Fruit fly (Drosophila melanogaster) whole organism, embryonic: ENCODE results near the gene CG42728.

ENCODE experiments used
- Atf3 ChIP-seq: fragments of 200-800 bp; sonication (Bioruptor generic); optimal IDR thresholded peaks from 3 replicates; lab custom pipeline; 2016; ENCODE audit warnings: missing biosample characterization, missing genetic modification characterization
- C15 ChIP-seq: fragments of 200-800 bp; sonication (Bioruptor generic); IDR thresholded peaks from 3 replicates; pipeline ENCODE4 v1.3.6; 2022; ENCODE audit warnings: missing biosample characterization, missing genetic modification characterization
- CG10654 ChIP-seq: fragments of 200-800 bp; sonication (Bioruptor generic); optimal IDR thresholded peaks from 2 replicates; lab custom pipeline; 2016; ENCODE audit warnings: missing biosample characterization, missing genetic modification characterization
- CG11504 ChIP-seq: fragments of 200-800 bp; sonication (Bioruptor generic); optimal IDR thresholded peaks from 3 replicates; lab custom pipeline; 2019; ENCODE audit warnings: missing biosample characterization, mild to moderate bottlenecking, missing genetic modification characterization, moderate library complexity
- CG11696 ChIP-seq: fragments of 200-800 bp; sonication (Bioruptor generic); IDR thresholded peaks from 2 replicates; pipeline ENCODE4 v1.3.6; 2022; ENCODE audit warnings: missing biosample characterization, missing genetic modification characterization
- CG13894 ChIP-seq: fragments of 200-800 bp; sonication (Bioruptor generic); optimal IDR thresholded peaks from 3 replicates; lab custom pipeline; 2018; ENCODE audit warnings: missing biosample characterization, mild to moderate bottlenecking, missing genetic modification characterization, moderate library complexity
- CG14441 ChIP-seq: fragments of 200-800 bp; sonication (Bioruptor generic); IDR thresholded peaks from 2 replicates; pipeline ENCODE4 v1.3.6; 2022; ENCODE audit warnings: missing biosample characterization, missing genetic modification characterization
- CG15601 ChIP-seq: fragments of 200-800 bp; sonication (Bioruptor generic); optimal IDR thresholded peaks from 3 replicates; lab custom pipeline; 2019; ENCODE audit warnings: missing biosample characterization, mild to moderate bottlenecking, missing genetic modification characterization, moderate library complexity
- CG1603 ChIP-seq: fragments of 200-800 bp; sonication (Bioruptor generic); optimal IDR thresholded peaks from 2 replicates; lab custom pipeline; 2019; ENCODE audit warnings: missing biosample characterization, mild to moderate bottlenecking, missing genetic modification characterization, moderate library complexity
- CG18599 ChIP-seq: fragments of 200-800 bp; sonication (Bioruptor generic); optimal IDR thresholded peaks from 3 replicates; lab custom pipeline; 2017; ENCODE audit warnings: missing biosample characterization, missing genetic modification characterization, mild to moderate bottlenecking, moderate library complexity, missing genetic modification reagents
- CG30403 ChIP-seq: fragments of 200-800 bp; sonication (Bioruptor generic); optimal IDR thresholded peaks from 3 replicates; lab custom pipeline; 2016; ENCODE audit warnings: missing biosample characterization, missing genetic modification characterization
- CG4854 ChIP-seq: fragments of 200-800 bp; sonication (Bioruptor generic); optimal IDR thresholded peaks from 2 replicates; lab custom pipeline; 2016; ENCODE audit warnings: missing biosample characterization, missing genetic modification characterization, inconsistent platforms
- CG6854 ChIP-seq: fragments of 200-800 bp; sonication (Bioruptor generic); optimal IDR thresholded peaks from 3 replicates; lab custom pipeline; 2017; ENCODE audit warnings: missing biosample characterization, mild to moderate bottlenecking, missing genetic modification characterization
- CG7372 ChIP-seq: fragments of 200-800 bp; sonication (Bioruptor generic); IDR thresholded peaks from 2 replicates; pipeline ENCODE4 v1.3.6; 2022; ENCODE audit warnings: missing biosample characterization, missing genetic modification characterization
- CG9609 ChIP-seq: fragments of 200-800 bp; sonication (Bioruptor generic); optimal IDR thresholded peaks from 3 replicates; lab custom pipeline; 2016; ENCODE audit warnings: missing biosample characterization, missing genetic modification characterization
- D19A ChIP-seq: fragments of 200-800 bp; optimal IDR thresholded peaks from 3 replicates; lab custom pipeline; 2019; ENCODE audit warnings: missing biosample characterization, mild to moderate bottlenecking, missing genetic modification characterization, moderate library complexity
- Drgx ChIP-seq: fragments of 200-800 bp; sonication (Bioruptor generic); IDR thresholded peaks from 2 replicates; pipeline ENCODE4 v1.3.6; 2022; ENCODE audit warnings: missing biosample characterization, missing genetic modification characterization
- Elba2 ChIP-seq: fragments of 200-800 bp; sonication (Bioruptor generic); optimal IDR thresholded peaks from 3 replicates; lab custom pipeline; 2016; ENCODE audit warnings: missing biosample characterization, missing genetic modification characterization
- HHEX ChIP-seq: fragments of 200-800 bp; sonication (Bioruptor generic); optimal IDR thresholded peaks from 3 replicates; lab custom pipeline; 2017; ENCODE audit warnings: missing biosample characterization, mild to moderate bottlenecking, missing genetic modification characterization, missing genetic modification reagents
- HLHmδ ChIP-seq: fragments of 200-800 bp; sonication (Bioruptor generic); optimal IDR thresholded peaks from 2 replicates; lab custom pipeline; 2018; ENCODE audit warnings: missing biosample characterization, mild to moderate bottlenecking, missing genetic modification characterization, moderate library complexity
- Hmr ChIP-seq: fragments of 200-800 bp; sonication (Bioruptor generic); optimal IDR thresholded peaks from 3 replicates; lab custom pipeline; 2017; ENCODE audit warnings: mild to moderate bottlenecking, missing biosample characterization, missing genetic modification reagents, missing genetic modification characterization
- Myb ChIP-seq: fragments of 200-800 bp; sonication (Bioruptor generic); optimal IDR thresholded peaks from 2 replicates; lab custom pipeline; 2016; ENCODE audit warnings: missing biosample characterization, missing genetic modification characterization
- Ssrp ChIP-seq: fragments of 200-800 bp; sonication (Bioruptor generic); optimal IDR thresholded peaks from 2 replicates; lab custom pipeline; 2018; ENCODE audit warnings: missing biosample characterization, mild to moderate bottlenecking, missing genetic modification characterization, moderate library complexity
- Stat92E ChIP-seq, 3 experiments: fragments of >200 bp in 2 of 3; fragments of 200-800 bp in 1 of 3; sonication (Bioruptor generic) in 1 of 3; optimal IDR thresholded peaks; 2 replicates each; lab custom pipeline; 2017 to 2019; ENCODE audit warnings: missing biosample characterization in 3 of 3, missing genetic modification characterization in 3 of 3, mild to moderate bottlenecking in 1 of 3, moderate library complexity in 1 of 3
- Trl ChIP-seq, 3 experiments: fragments of >200 bp in 2 of 3; fragments of 200-800 bp in 1 of 3; sonication (Bioruptor generic) in 1 of 3; optimal IDR thresholded peaks; 2 replicates in 1 of 3; 3 replicates in 2 of 3; lab custom pipeline; 2016 to 2017; ENCODE audit warnings: missing biosample characterization in 1 of 3, missing genetic modification characterization in 1 of 3
- ab ChIP-seq: fragments of 200-800 bp; sonication (Bioruptor generic); optimal IDR thresholded peaks from 2 replicates; lab custom pipeline; 2016; ENCODE audit warnings: missing biosample characterization, missing genetic modification characterization
- ase ChIP-seq: fragments of 200-800 bp; sonication (Bioruptor generic); IDR thresholded peaks from 3 replicates; pipeline ENCODE4 v1.3.6; 2022; ENCODE audit warnings: missing biosample characterization, missing genetic modification characterization
- br ChIP-seq: fragments of >200 bp; optimal IDR thresholded peaks from 2 replicates; lab custom pipeline; 2017
- bsh ChIP-seq, 2 experiments: fragments of 200-800 bp; sonication (Bioruptor generic); optimal IDR thresholded peaks; 2 replicates each; lab custom pipeline; 2017 to 2018; ENCODE audit warnings: mild to moderate bottlenecking in 2 of 2, missing biosample characterization in 2 of 2, missing genetic modification characterization in 2 of 2, moderate library complexity in 1 of 2
- chinmo ChIP-seq: fragments of 200-800 bp; sonication (Bioruptor generic); IDR thresholded peaks from 4 replicates; pipeline ENCODE4 v1.3.6; 2022; ENCODE audit warnings: missing biosample characterization, missing genetic modification characterization; ENCODE audit not compliant: partially characterized antibody
- crc ChIP-seq: fragments of 200-800 bp; sonication (Bioruptor generic); optimal IDR thresholded peaks from 2 replicates; lab custom pipeline; 2016; ENCODE audit warnings: missing biosample characterization, missing genetic modification characterization
- fd102C ChIP-seq: fragments of 200-800 bp; sonication (Bioruptor generic); optimal IDR thresholded peaks from 2 replicates; lab custom pipeline; 2018; ENCODE audit warnings: missing biosample characterization, mild to moderate bottlenecking, missing genetic modification characterization, moderate library complexity
- h ChIP-seq: fragments of >200 bp; optimal IDR thresholded peaks from 2 replicates; lab custom pipeline; 2017
- her ChIP-seq: fragments of 200-800 bp; sonication (Bioruptor generic); optimal IDR thresholded peaks from 2 replicates; lab custom pipeline; 2016; ENCODE audit warnings: missing biosample characterization, missing genetic modification characterization
- inv ChIP-seq: fragments of 200-800 bp; sonication (Bioruptor generic); IDR thresholded peaks from 2 replicates; pipeline ENCODE4 v1.3.6; 2022; ENCODE audit warnings: missing biosample characterization, missing genetic modification characterization; ENCODE audit not compliant: partially characterized antibody
- knrl ChIP-seq: fragments of 200-800 bp; sonication (Bioruptor generic); IDR thresholded peaks from 3 replicates; pipeline ENCODE4 v1.3.6; 2022; ENCODE audit warnings: missing biosample characterization, missing genetic modification characterization; ENCODE audit not compliant: partially characterized antibody
- nerfin-2 ChIP-seq: fragments of 200-800 bp; sonication (Bioruptor generic); IDR thresholded peaks from 2 replicates; pipeline ENCODE4 v1.3.6; 2022; ENCODE audit warnings: missing biosample characterization, missing genetic modification characterization; ENCODE audit not compliant: partially characterized antibody
- oc ChIP-seq: fragments of 200-800 bp; sonication (Bioruptor generic); optimal IDR thresholded peaks from 2 replicates; lab custom pipeline; 2018; ENCODE audit warnings: missing biosample characterization, mild to moderate bottlenecking, missing genetic modification characterization, moderate library complexity
- odd ChIP-seq: fragments of 200-800 bp; sonication (Bioruptor generic); optimal IDR thresholded peaks from 2 replicates; lab custom pipeline; 2017; ENCODE audit warnings: missing biosample characterization, mild to moderate bottlenecking, missing genetic modification characterization
- org-1 ChIP-seq: fragments of 200-800 bp; sonication (Bioruptor generic); optimal IDR thresholded peaks from 2 replicates; lab custom pipeline; 2017; ENCODE audit warnings: missing biosample characterization, missing genetic modification characterization
- p53 ChIP-seq: fragments of 200-800 bp; sonication (Bioruptor generic); optimal IDR thresholded peaks from 2 replicates; lab custom pipeline; 2016; ENCODE audit warnings: missing biosample characterization, missing genetic modification characterization
- pzg ChIP-seq: fragments of 200-800 bp; sonication (Bioruptor generic); optimal IDR thresholded peaks from 3 replicates; lab custom pipeline; 2018; ENCODE audit warnings: missing biosample characterization, mild to moderate bottlenecking, missing genetic modification characterization, moderate library complexity
- sisA ChIP-seq: fragments of 200-800 bp; sonication (Bioruptor generic); IDR thresholded peaks from 2 replicates; pipeline ENCODE4 v1.3.6; 2022; ENCODE audit warnings: missing biosample characterization, missing genetic modification characterization
- sr ChIP-seq: fragments of 200-800 bp; sonication (Bioruptor generic); IDR thresholded peaks from 3 replicates; pipeline ENCODE4 v1.3.6; 2022; ENCODE audit warnings: missing biosample characterization, missing genetic modification characterization
- trem ChIP-seq: fragments of 200-800 bp; optimal IDR thresholded peaks from 3 replicates; lab custom pipeline; 2019; ENCODE audit warnings: missing biosample characterization, mild to moderate bottlenecking, missing genetic modification characterization, moderate library complexity
- tup ChIP-seq: fragments of 200-800 bp; sonication (Bioruptor generic); optimal IDR thresholded peaks from 2 replicates; lab custom pipeline; 2016; ENCODE audit warnings: missing biosample characterization, mild to moderate bottlenecking, missing genetic modification characterization, moderate library complexity
- unc-4 ChIP-seq: fragments of 200-800 bp; sonication (Bioruptor generic); IDR thresholded peaks from 2 replicates; pipeline ENCODE4 v1.3.6; 2022; ENCODE audit warnings: missing biosample characterization, missing genetic modification characterization; ENCODE audit not compliant: partially characterized antibody
- zfh2 ChIP-seq: fragments of 200-800 bp; sonication (Bioruptor generic); optimal IDR thresholded peaks from 2 replicates; lab custom pipeline; 2016; ENCODE audit warnings: missing biosample characterization, missing genetic modification characterization

CG42728 gene

DNA sequence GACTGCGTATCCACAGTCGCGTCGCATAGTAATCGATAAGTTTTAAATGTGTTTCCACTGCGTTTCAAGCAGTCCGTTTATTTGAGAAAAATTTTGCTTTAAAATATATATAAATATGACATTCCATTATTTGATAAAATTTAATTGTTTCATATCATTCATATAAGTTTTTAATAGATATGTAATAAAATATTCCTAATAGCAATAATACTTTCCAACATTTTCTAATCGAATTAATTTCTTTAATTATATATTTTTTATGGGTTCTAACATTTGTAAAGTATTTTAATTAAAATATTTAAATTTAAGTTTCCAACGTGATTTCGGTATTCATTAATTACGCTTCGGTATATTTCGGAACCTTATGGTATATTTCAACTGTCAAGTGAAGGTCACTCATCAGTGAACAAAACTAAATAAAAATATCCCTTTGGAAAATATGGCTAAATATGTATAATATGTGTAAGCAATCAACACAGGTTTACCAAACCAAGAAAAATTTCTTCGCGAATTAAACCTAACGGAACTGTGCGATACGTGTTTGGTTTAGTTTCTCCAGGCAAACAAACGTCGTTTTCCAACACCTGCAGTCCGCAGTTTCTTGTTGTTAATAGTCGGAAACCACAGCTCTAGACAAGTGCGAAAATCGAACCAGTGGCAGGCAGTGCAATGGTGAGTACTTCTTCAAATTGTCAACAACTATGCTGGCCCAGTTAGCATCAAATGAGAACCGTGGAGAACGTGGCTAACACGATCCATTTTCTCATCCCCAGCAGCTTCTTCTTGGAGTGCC, 35.3 kb upstream of the CG42728 start, which contains the start of the genes CG7739 and SCCRO (continued):
- TF ChIP-seq Trl (optimal IDR thresholded peaks at IDR 0.05; lab: Kevin White, UChicago) (no peak), Trl (GFP tag; optimal IDR thresholded peaks at IDR 0.05; lab: Kevin White, UChicago) (peak; percentile 31), CG10654 (peak; percentile 39), CG18599 (peak; percentile 35), CG11504 (no peak), CG6854 (GFP tag; lab: Kevin White, UChicago) (no peak), org-1 (GFP tag; lab: Kevin White, UChicago) (no peak), unc-4 (GFP tag; lab: Robert Waterston, UW) (peak; percentile 59), Atf3 (no peak), C15 (GFP tag; lab: Robert Waterston, UW) (no peak), bsh (GFP tag; optimal IDR thresholded peaks at IDR 0.05; lab: Kevin White, UChicago) (peak in 1 of 2 experiments; percentile 67), crc (GFP tag; lab: Kevin White, UChicago) (no peak), ab (no peak), br (lab: Kevin White, UChicago) (no peak), Myb (GFP tag; lab: Kevin White, UChicago) (no peak), p53 (GFP tag; lab: Kevin White, UChicago) (no peak), knrl (GFP tag; lab: Robert Waterston, UW) (no peak; the same call in 2 of the 3 replicates), CG30403 (GFP tag; lab: Kevin White, UChicago) (peak; percentile 71), sisA (GFP tag; lab: Robert Waterston, UW) (peak; percentile 47; the same call in 1 of the 2 replicates), CG15601 (peak; percentile 52), Hmr (GFP tag; lab: Kevin White, UChicago) (peak; percentile 42), trem (tag; lab: Kevin White, UChicago) (peak; percentile 50), Ssrp (peak; percentile 61), fd102C (GFP tag; lab: Kevin White, UChicago) (no peak), h (no peak), Stat92E (GFP tag; optimal IDR thresholded peaks at IDR 0.05; lab: Kevin White, UChicago) (no peak), inv (GFP tag; lab: Robert Waterston, UW) (peak; percentile 52; the same call in 1 of the 2 replicates), ase (peak; percentile 28; the same call in 1 of the 3 replicates), chinmo (GFP tag; lab: Robert Waterston, UW) (0 out of 4 replicates have a peak, but pooled peaks have one; percentile 46), CG11696 (peak; percentile 57; the same call in 1 of the 2 replicates), zfh2 (GFP tag; lab: Kevin White, UChicago) (peak; percentile 41), CG7372 (peak; percentile 61), CG9609 (GFP tag; lab: Kevin White, UChicago) (peak; percentile 20), odd (GFP tag; lab: Kevin White, UChicago) (no peak), Elba2 (GFP tag; lab: Kevin White, UChicago) (peak; percentile 89), HHEX (GFP tag; lab: Kevin White, UChicago) (no peak), Drgx (GFP tag; lab: Robert Waterston, UW) (peak; percentile 68), sr (GFP tag; lab: Robert Waterston, UW) (no peak), tup (GFP tag; lab: Kevin White, UChicago) (peak; percentile 24), CG1603 (tag; lab: Kevin White, UChicago) (peak; percentile 42), oc (tag; lab: Kevin White, UChicago) (no peak), her (GFP tag; lab: Kevin White, UChicago) (peak; percentile 10), pzg (peak; percentile 36), CG4854 (no peak), CG13894 (tag; lab: Kevin White, UChicago) (no peak), HLHmδ (GFP tag; lab: Kevin White, UChicago) (no peak), nerfin-2 (GFP tag; lab: Robert Waterston, UW) (no peak), D19A (peak; percentile 47), CG14441 (GFP tag; lab: Robert Waterston, UW) (peak; percentile 71)
